Worm (Caenorhabditis elegans) whole organism, late embryonic: ENCODE results near the gene jac-1.
A peak's percentile ranks its signal among the peaks of the same experiment; 100 is the strongest.

ENCODE experiments used
- C08G9.2 ChIP-seq: sonication (generic microtip); optimal IDR thresholded peaks from 2 replicates; lab custom pipeline; 2016; ENCODE audit warnings: mild to moderate bottlenecking, missing genetic modification characterization, moderate library complexity, missing compliant biosample characterization
- C38D4.7 ChIP-seq: fragments of 200-800 bp; sonication (Bioruptor generic); optimal IDR thresholded peaks from 2 replicates; lab custom pipeline; 2018; ENCODE audit warnings: mild to moderate bottlenecking, missing genetic modification characterization, moderate library complexity, missing compliant biosample characterization
- K09A11.1 ChIP-seq: sonication (generic microtip); optimal IDR thresholded peaks from 2 replicates; lab custom pipeline; 2017; ENCODE audit warnings: antibody characterized with exemption, mild to moderate bottlenecking, missing genetic modification characterization, missing compliant biosample characterization; ENCODE audit not compliant: insufficient read depth
- T23F11.4 ChIP-seq: fragments of 200-800 bp; sonication (Bioruptor generic); optimal IDR thresholded peaks from 2 replicates; lab custom pipeline; 2018; ENCODE audit warnings: mild to moderate bottlenecking, missing genetic modification characterization, missing compliant biosample characterization
- ahr-1 ChIP-seq: sonication (generic microtip); optimal IDR thresholded peaks from 2 replicates; lab custom pipeline; 2016; ENCODE audit warnings: missing genetic modification characterization, missing compliant biosample characterization
- ama-1 ChIP-seq: fragments of 150-350 bp; optimal IDR thresholded peaks from 2 replicates; lab custom pipeline; 2014
- ceh-18 ChIP-seq: sonication (generic microtip); optimal IDR thresholded peaks from 2 replicates; lab custom pipeline; 2016; ENCODE audit warnings: missing genetic modification characterization, missing compliant biosample characterization
- ceh-19 ChIP-seq: fragments of 200-800 bp; sonication (Bioruptor generic); optimal IDR thresholded peaks from 2 replicates; lab custom pipeline; 2018; ENCODE audit warnings: mild to moderate bottlenecking, missing genetic modification characterization, missing compliant biosample characterization
- ceh-2 ChIP-seq: sonication (generic microtip); optimal IDR thresholded peaks from 2 replicates; lab custom pipeline; 2016; ENCODE audit warnings: missing genotype, missing genetic modification characterization, missing compliant biosample characterization
- ceh-24 ChIP-seq: sonication (generic microtip); optimal IDR thresholded peaks from 2 replicates; lab custom pipeline; 2016; ENCODE audit warnings: mild to moderate bottlenecking, missing genetic modification characterization, missing compliant biosample characterization
- ceh-30 ChIP-seq: fragments of 150-350 bp; optimal IDR thresholded peaks from 2 replicates; lab custom pipeline; 2014; ENCODE audit warnings: missing biosample characterization, missing genetic modification characterization
- ceh-31 ChIP-seq: sonication (generic microtip); optimal IDR thresholded peaks from 2 replicates; lab custom pipeline; 2016; ENCODE audit warnings: missing genetic modification characterization, missing compliant biosample characterization
- ceh-45 ChIP-seq: fragments of 200-800 bp; sonication (Bioruptor generic); IDR thresholded peaks from 2 replicates; pipeline ENCODE4 v1.3.6; 2022; ENCODE audit warnings: missing genetic modification reagents, missing genetic modification characterization, missing compliant biosample characterization
- ceh-48 ChIP-seq: sonication (generic microtip); optimal IDR thresholded peaks from 2 replicates; lab custom pipeline; 2016; ENCODE audit warnings: missing genetic modification characterization, inconsistent platforms, missing compliant biosample characterization
- ceh-9 ChIP-seq: sonication (generic microtip); optimal IDR thresholded peaks from 2 replicates; lab custom pipeline; 2016; ENCODE audit warnings: mild to moderate bottlenecking, missing genetic modification characterization, inconsistent platforms, missing compliant biosample characterization
- elt-2 ChIP-seq: sonication (generic microtip); optimal IDR thresholded peaks from 2 replicates; lab custom pipeline; 2016; ENCODE audit warnings: missing genetic modification reagents, missing genetic modification characterization, missing compliant biosample characterization
- fax-1 ChIP-seq: sonication (generic microtip); optimal IDR thresholded peaks from 2 replicates; lab custom pipeline; 2016; ENCODE audit warnings: missing genotype, missing genetic modification characterization, missing compliant biosample characterization
- fkh-10 ChIP-seq: fragments of 150-350 bp; optimal IDR thresholded peaks from 2 replicates; lab custom pipeline; 2014; ENCODE audit warnings: missing biosample characterization, missing genetic modification reagents, missing genetic modification characterization
- gmeb-2 ChIP-seq: sonication (generic microtip); optimal IDR thresholded peaks from 2 replicates; lab custom pipeline; 2016; ENCODE audit warnings: missing genetic modification characterization, inconsistent platforms, missing compliant biosample characterization
- hlh-13 ChIP-seq: fragments of 200-800 bp; sonication (Bioruptor generic); optimal IDR thresholded peaks from 2 replicates; lab custom pipeline; 2018; ENCODE audit warnings: mild to moderate bottlenecking, missing genetic modification characterization, missing compliant biosample characterization
- hlh-15 ChIP-seq: sonication (generic microtip); optimal IDR thresholded peaks from 2 replicates; lab custom pipeline; 2016; ENCODE audit warnings: missing genetic modification characterization, missing compliant biosample characterization
- hlh-8 ChIP-seq: sonication (generic microtip); optimal IDR thresholded peaks from 2 replicates; lab custom pipeline; 2016; ENCODE audit warnings: missing genotype, missing genetic modification characterization, missing compliant biosample characterization
- mec-3 ChIP-seq: sonication (generic microtip); optimal IDR thresholded peaks from 2 replicates; lab custom pipeline; 2016; ENCODE audit warnings: borderline replicate concordance, missing genetic modification characterization, missing compliant biosample characterization
- nfya-1 ChIP-seq: sonication (generic microtip); optimal IDR thresholded peaks from 2 replicates; lab custom pipeline; 2017; ENCODE audit warnings: missing genetic modification characterization, mild to moderate bottlenecking, missing compliant biosample characterization, antibody characterized with exemption, moderate library complexity
- nhr-11 ChIP-seq: fragments of 150-350 bp; optimal IDR thresholded peaks from 2 replicates; lab custom pipeline; 2014; ENCODE audit warnings: missing biosample characterization, missing genetic modification characterization
- odd-2 ChIP-seq: sonication (generic microtip); optimal IDR thresholded peaks from 2 replicates; lab custom pipeline; 2017; ENCODE audit warnings: antibody characterized with exemption, mild to moderate bottlenecking, missing genetic modification characterization, missing compliant biosample characterization
- pat-9 ChIP-seq: fragments of 200-800 bp; sonication (Bioruptor generic); optimal IDR thresholded peaks from 2 replicates; lab custom pipeline; 2018; ENCODE audit warnings: mild to moderate bottlenecking, missing genetic modification characterization, moderate library complexity, missing compliant biosample characterization
- pha-4 ChIP-seq: fragments of 150-350 bp; optimal IDR thresholded peaks from 2 replicates; lab custom pipeline; 2018; ENCODE audit warnings: missing biosample characterization, missing genetic modification reagents, missing genetic modification characterization
- pqm-1 ChIP-seq: sonication (generic microtip); optimal IDR thresholded peaks from 2 replicates; lab custom pipeline; 2016; ENCODE audit warnings: missing genetic modification characterization, missing compliant biosample characterization
- pros-1 ChIP-seq: fragments of 150-350 bp; optimal IDR thresholded peaks from 2 replicates; lab custom pipeline; 2014; ENCODE audit warnings: missing biosample characterization, missing genetic modification reagents, missing genetic modification characterization
- rnt-1 ChIP-seq: sonication (generic microtip); optimal IDR thresholded peaks from 2 replicates; lab custom pipeline; 2016; ENCODE audit warnings: missing genetic modification characterization, missing compliant biosample characterization
- tbx-7 ChIP-seq: sonication (generic microtip); optimal IDR thresholded peaks from 2 replicates; lab custom pipeline; 2016; ENCODE audit warnings: missing genotype, missing genetic modification characterization, missing compliant biosample characterization
- unc-42 ChIP-seq: sonication (generic microtip); optimal IDR thresholded peaks from 2 replicates; lab custom pipeline; 2016; ENCODE audit warnings: missing genotype, missing genetic modification characterization, missing compliant biosample characterization
- ztf-16 ChIP-seq: sonication (generic microtip); optimal IDR thresholded peaks from 2 replicates; lab custom pipeline; 2017; ENCODE audit warnings: missing genetic modification characterization, missing compliant biosample characterization

Gene jac-1

ce11 chrIV:15997906-15998305 lies 28.7 kb downstream of the jac-1 start:
- TF ChIP-seq ceh-48 (tag; lab: Kevin White, UChicago) (peak; percentile 7), hlh-13 (GFP tag; lab: Kevin White, UChicago) (no peak)
- TF ChIP-seq, all 69 proteins: peak for 1

ce11 chrIV:15994505-15994904 lies 32.1 kb downstream of the jac-1 start, which contains the start of gene Y105C5B.20:
Gene Y105C5B.20, minus strand, starts transcription at chrIV:15994605.
- TF ChIP-seq ahr-1: no peak
- no peak for TF ChIP-seq pqm-1 (tag; lab: Kevin White, UChicago)
- TF ChIP-seq ceh-30 (tag; lab: Kevin White, UChicago): no peak
- no peak for TF ChIP-seq hlh-8
- TF ChIP-seq C38D4.7 (GFP tag; lab: Kevin White, UChicago): no peak
- no peak for TF ChIP-seq ceh-9 (tag; lab: Kevin White, UChicago)

ce11 chrIV:15991416-15991815 lies 35.2 kb downstream of the jac-1 start:
- TF ChIP-seq hlh-8: no peak
- TF ChIP-seq hlh-13 (GFP tag; lab: Kevin White, UChicago): no peak
- TF ChIP-seq pros-1 (tag; lab: Kevin White, UChicago): no peak
- no peak for TF ChIP-seq fax-1 (tag; lab: Kevin White, UChicago)
- TF ChIP-seq pqm-1 (tag; lab: Kevin White, UChicago): no peak
- TF ChIP-seq ceh-19: no peak
- TF ChIP-seq unc-42 (tag; lab: Kevin White, UChicago): no peak
- TF ChIP-seq, all 69 proteins: peak for 0

ce11 chrIV:15983920-15984631 lies 42.6 kb downstream of the jac-1 start, which contains the start of gene Y105C5B.19:
Gene Y105C5B.19, minus strand, starts transcription at chrIV:15983970.
- TF ChIP-seq ceh-45 (GFP tag; lab: Robert Waterston, UW) (no peak), ceh-24 (tag; lab: Kevin White, UChicago) (no peak), fkh-10 (GFP tag; lab: Kevin White, UChicago) (no peak), fax-1 (tag; lab: Kevin White, UChicago) (no peak), ceh-2 (tag; lab: Kevin White, UChicago) (peak; percentile 1), ztf-16 (tag; lab: Kevin White, UChicago) (no peak), ceh-31 (tag; lab: Kevin White, UChicago) (peak; percentile 42), nfya-1 (tag; lab: Kevin White, UChicago) (peak; percentile 72), ama-1 (lab: Kevin White, UChicago) (no peak)

ce11 chrIV:15964307-15964706 lies 62.3 kb downstream of the jac-1 start, which contains the start of gene Y105C5B.18:
Gene Y105C5B.18, plus strand, starts transcription at chrIV:15964607.
- TF ChIP-seq mec-3 (tag; lab: Kevin White, UChicago) (no peak), nhr-11 (tag; lab: Kevin White, UChicago) (no peak), K09A11.1 (tag; lab: Kevin White, UChicago) (no peak), pat-9 (tag; lab: Kevin White, UChicago) (no peak), odd-2 (tag; lab: Kevin White, UChicago) (no peak), rnt-1 (tag; lab: Kevin White, UChicago) (no peak), ceh-18 (tag; lab: Kevin White, UChicago) (no peak), T23F11.4 (GFP tag; lab: Kevin White, UChicago) (no peak), ahr-1 (no peak), ztf-16 (tag; lab: Kevin White, UChicago) (no peak), ceh-31 (tag; lab: Kevin White, UChicago) (no peak), elt-2 (tag; lab: Kevin White, UChicago) (no peak), C08G9.2 (tag; lab: Kevin White, UChicago) (no peak), pha-4 (tag; lab: Kevin White, UChicago) (no peak), hlh-15 (no peak), gmeb-2 (tag; lab: Kevin White, UChicago) (no peak), tbx-7 (tag; lab: Kevin White, UChicago) (no peak)
